Fruit fly (Drosophila melanogaster) whole organism: ENCODE data around the gene Mf.

Experiments
- CG8478 ChIP-seq: fragments of >200 bp; optimal IDR thresholded peaks from 2 replicates; lab custom pipeline; 2018; ENCODE audit warnings: inconsistent platforms
- EcR ChIP-seq, 2 experiments: fragments of >200 bp; optimal IDR thresholded peaks; 2 replicates each; lab custom pipeline; 2017; ENCODE audit warnings: missing biosample characterization in 2 of 2, missing genetic modification characterization in 2 of 2, missing genetic modification reagents in 2 of 2
- pan ChIP-seq: fragments of >200 bp; optimal IDR thresholded peaks from 2 replicates; lab custom pipeline; 2017
- psq ChIP-seq: fragments of >200 bp; optimal IDR thresholded peaks from 2 replicates; lab custom pipeline; 2017

DNA sequence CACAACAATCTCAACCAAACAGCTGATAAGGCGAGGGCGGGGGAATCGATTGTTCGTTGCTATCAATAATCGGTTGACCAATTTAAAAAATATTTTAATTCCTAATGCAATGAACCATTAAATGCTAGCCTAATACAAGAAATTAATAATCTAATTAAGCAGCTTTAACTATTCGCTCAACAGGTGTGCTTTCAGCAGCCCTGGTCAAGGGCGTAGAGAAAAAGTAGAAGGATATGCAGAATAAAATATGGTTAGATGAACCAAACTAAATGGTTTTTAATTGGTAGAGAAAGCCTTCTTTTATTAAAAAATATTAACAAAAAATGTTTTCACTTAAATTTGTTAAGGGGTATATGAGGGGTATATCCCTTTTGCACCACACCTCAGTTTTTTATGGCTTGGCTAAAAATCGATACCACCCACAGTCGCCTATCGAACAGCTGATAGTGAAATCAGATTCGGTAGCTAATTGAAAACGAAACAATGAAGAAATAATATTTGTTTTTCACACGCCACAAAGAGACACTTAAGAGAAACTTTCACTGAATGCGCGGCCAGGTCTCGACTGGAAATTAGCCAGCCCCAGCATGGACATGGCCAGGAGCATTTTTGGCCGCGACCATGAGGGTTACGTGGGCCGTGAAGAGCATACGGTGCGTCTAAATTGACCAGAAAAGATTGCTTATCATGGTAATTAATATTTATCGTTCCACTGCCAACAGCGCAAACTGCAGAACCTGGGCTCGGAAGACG is 37.7 kb upstream of the Mf start, which contains the start of the genes SIDL and CG12241:
- TF ChIP-seq EcR (GFP tag; optimal IDR thresholded peaks at IDR 0.05; lab: Kevin White, UChicago) (no peak), psq (lab: Kevin White, UChicago) (no peak), CG8478 (no peak), pan (lab: Kevin White, UChicago) (no peak)
